Fruit fly (Drosophila melanogaster): ENCODE results near the gene CG11760.

CG11760 gene

dm6 chr3R:8715851-8716550 is 3.0 kb upstream of the CG11760 start, which contains the start of gene TMEM216 (continued):
- no peak for TF ChIP-seq Aef1 (GFP tag; IDR thresholded peaks at IDR 0.05)
- TF ChIP-seq Lim3 (GFP tag; IDR thresholded peaks at IDR 0.05): no peak
- TF ChIP-seq Sox100B (GFP tag; optimal IDR thresholded peaks at IDR 0.05): no peak
- TF ChIP-seq CG15479 (GFP tag; optimal IDR thresholded peaks at IDR 0.05): no peak
- no peak for TF ChIP-seq CG16815 (GFP tag; optimal IDR thresholded peaks at IDR 0.05)
- TF ChIP-seq Ravus (GFP tag; IDR thresholded peaks at IDR 0.05): no peak
- TF ChIP-seq CG10543 (GFP tag; optimal IDR thresholded peaks at IDR 0.05): peak; percentile 36
- peak; percentile 30; the same call in 1 of the 2 replicates for TF ChIP-seq Bgb (GFP tag; IDR thresholded peaks at IDR 0.05; ENCODE audit: partially characterized antibody)
- TF ChIP-seq CG1602 (GFP tag; optimal IDR thresholded peaks at IDR 0.05): no peak
- TF ChIP-seq gt (GFP tag; IDR thresholded peaks at IDR 0.05): no peak
- TF ChIP-seq grn (GFP tag; optimal IDR thresholded peaks at IDR 0.05): no peak
- TF ChIP-seq pros (GFP tag; optimal IDR thresholded peaks at IDR 0.05): no peak
- TF ChIP-seq CG17829 (tag; optimal IDR thresholded peaks at IDR 0.05): peak; percentile 24
- no peak for TF ChIP-seq ro (GFP tag; IDR thresholded peaks at IDR 0.05)
- TF ChIP-seq sd (tag; optimal IDR thresholded peaks at IDR 0.05): no peak
- TF ChIP-seq Blimp-1 (GFP tag; optimal IDR thresholded peaks at IDR 0.05): no peak
- TF ChIP-seq Spps (tag; optimal IDR thresholded peaks at IDR 0.05): no peak
- TF ChIP-seq CG7745 (tag; optimal IDR thresholded peaks at IDR 0.05): no peak
- TF ChIP-seq HHEX (GFP tag; optimal IDR thresholded peaks at IDR 0.05): no peak
- TF ChIP-seq kay (GFP tag; optimal IDR thresholded peaks at IDR 0.05): no peak
- TF ChIP-seq phol (tag; optimal IDR thresholded peaks at IDR 0.05): peak; percentile 12
- TF ChIP-seq CG3995 (GFP tag; optimal IDR thresholded peaks at IDR 0.05): peak; percentile 82
- TF ChIP-seq hbn (GFP tag; IDR thresholded peaks at IDR 0.05; ENCODE audit: partially characterized antibody): peak; percentile 38; the same call in 1 of the 2 replicates
- TF ChIP-seq TFAM (GFP tag; optimal IDR thresholded peaks at IDR 0.05): no peak
- no peak for TF ChIP-seq NC2α (GFP tag; optimal IDR thresholded peaks at IDR 0.05)
- peak; percentile 54; the same call in 1 of the 2 replicates for TF ChIP-seq Scr (GFP tag; IDR thresholded peaks at IDR 0.05; ENCODE audit: partially characterized antibody)
- TF ChIP-seq MTF-1 (GFP tag; optimal IDR thresholded peaks at IDR 0.05; ENCODE audit: borderline replicate concordance): peak; percentile 25
- TF ChIP-seq CG10431 (GFP tag; optimal IDR thresholded peaks at IDR 0.05): peak; percentile 20
- peak; percentile 21 for TF ChIP-seq Hr3 (GFP tag; optimal IDR thresholded peaks at IDR 0.05)
- TF ChIP-seq CG12155 (GFP tag; optimal IDR thresholded peaks at IDR 0.05): peak; percentile 4
- no peak for TF ChIP-seq aop (GFP tag; IDR thresholded peaks at IDR 0.05)
- TF ChIP-seq PHDP (tag; optimal IDR thresholded peaks at IDR 0.05): no peak
- peak; percentile 88 for TF ChIP-seq CG15514 (GFP tag; optimal IDR thresholded peaks at IDR 0.05)
- peak; percentile 44 for TF ChIP-seq Sry-β (GFP tag; optimal IDR thresholded peaks at IDR 0.05)
- no peak for TF ChIP-seq fru (optimal IDR thresholded peaks at IDR 0.05)
- no peak for TF ChIP-seq CG11093 (GFP tag; IDR thresholded peaks at IDR 0.05)
- no peak for TF ChIP-seq zen (tag; optimal IDR thresholded peaks at IDR 0.05)
- TF ChIP-seq dimm (GFP tag; IDR thresholded peaks at IDR 0.05): no peak
- no peak for TF ChIP-seq mld (GFP tag; IDR thresholded peaks at IDR 0.05; ENCODE audit: partially characterized antibody)
- no peak for TF ChIP-seq CG12942 (GFP tag; optimal IDR thresholded peaks at IDR 0.05)
- no peak for TF ChIP-seq CG15696 (tag; optimal IDR thresholded peaks at IDR 0.05)
- peak; percentile 2 for TF ChIP-seq Mes4 (GFP tag; optimal IDR thresholded peaks at IDR 0.05)
- no peak for TF ChIP-seq chif (GFP tag; optimal IDR thresholded peaks at IDR 0.05)
- no peak for TF ChIP-seq Fer3 (tag; optimal IDR thresholded peaks at IDR 0.05)
- no peak; the same call in 2 of the 3 replicates for TF ChIP-seq Doc3 (GFP tag; IDR thresholded peaks at IDR 0.05; ENCODE audit: partially characterized antibody)
- no peak for TF ChIP-seq CG31365 (tag; optimal IDR thresholded peaks at IDR 0.05)
- no peak for TF ChIP-seq CG6813 (GFP tag; optimal IDR thresholded peaks at IDR 0.05)
- no peak for TF ChIP-seq CG17361 (GFP tag; IDR thresholded peaks at IDR 0.05)
- TF ChIP-seq maf-S (GFP tag; optimal IDR thresholded peaks at IDR 0.05): no peak
